Worm (Caenorhabditis elegans): ENCODE results near the gene cutl-11.

ce11 chrX:11693092-11693491 lies 42.4 kb upstream of the cutl-11 start, which contains the start of gene smcl-1:
- TF ChIP-seq him-1 (tag; optimal IDR thresholded peaks at IDR 0.05), result no peak
- no peak for TF ChIP-seq W03F9.2 (tag; optimal IDR thresholded peaks at IDR 0.05)

All from whole organism, L4/young adult.